Worm (Caenorhabditis elegans) whole organism, mixed stage, embryonic: ENCODE results near the gene acp-7.

Experiments
- bed-3 ChIP-seq: fragments of 200-800 bp; sonication (Bioruptor generic); optimal IDR thresholded peaks from 3 replicates; lab custom pipeline; 2018; ENCODE audit warnings: mild to moderate bottlenecking, missing genetic modification characterization, moderate library complexity, missing compliant biosample characterization
- lsy-2 ChIP-seq: fragments of 150-350 bp; optimal IDR thresholded peaks from 2 replicates; lab custom pipeline; 2014; ENCODE audit warnings: missing biosample characterization, missing genetic modification characterization
- mls-2 ChIP-seq: sonication (generic microtip); optimal IDR thresholded peaks from 2 replicates; lab custom pipeline; 2016; ENCODE audit warnings: mild to moderate bottlenecking, missing genetic modification characterization, moderate library complexity, missing compliant biosample characterization
- nhr-237 ChIP-seq: fragments of 150-350 bp; optimal IDR thresholded peaks from 2 replicates; lab custom pipeline; 2014; ENCODE audit warnings: missing biosample characterization, missing genetic modification characterization
- pha-4 ChIP-seq: fragments of 150-350 bp; optimal IDR thresholded peaks from 2 replicates; lab custom pipeline; 2018; ENCODE audit warnings: missing biosample characterization, missing genetic modification reagents, missing genetic modification characterization
- snpc-4 ChIP-seq: fragments of 150-350 bp; optimal IDR thresholded peaks from 2 replicates; lab custom pipeline; 2014; ENCODE audit warnings: missing biosample characterization, missing genetic modification characterization
- sptf-1 ChIP-seq: sonication (generic microtip); optimal IDR thresholded peaks from 2 replicates; lab custom pipeline; 2017; ENCODE audit warnings: mild to moderate bottlenecking, missing genetic modification characterization, moderate library complexity, missing compliant biosample characterization
- unc-62 ChIP-seq: fragments of 150-350 bp; optimal IDR thresholded peaks from 2 replicates; lab custom pipeline; 2014; ENCODE audit warnings: missing biosample characterization, missing genetic modification reagents, missing genetic modification characterization
- ztf-11 ChIP-seq: fragments of 150-350 bp; optimal IDR thresholded peaks from 2 replicates; lab custom pipeline; 2014; ENCODE audit warnings: missing biosample characterization, missing genetic modification characterization

DNA sequence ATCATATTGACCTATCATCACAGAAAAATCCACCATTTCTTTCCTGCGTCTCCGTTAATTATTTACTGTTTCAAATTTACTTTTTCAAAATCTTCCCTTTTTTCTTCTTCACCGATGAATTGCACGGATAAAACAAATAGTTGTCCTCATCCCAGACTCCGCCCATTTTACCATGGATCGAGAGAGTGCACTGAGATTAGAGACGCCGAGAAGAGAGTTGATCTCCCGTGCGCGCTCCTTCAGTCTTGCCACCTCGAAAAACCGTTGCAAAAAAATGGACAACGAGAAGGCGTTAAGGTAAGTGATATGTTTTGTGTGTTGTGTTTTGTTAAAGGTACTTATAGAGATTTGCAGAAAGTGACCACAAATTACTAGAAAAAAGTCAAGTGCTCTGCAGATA, 6.6 kb upstream of the acp-7 start, which contains the start of gene dlc-5:
- no peak for TF ChIP-seq lsy-2 (tag; lab: Kevin White, UChicago)
- no peak for TF ChIP-seq pha-4 (tag; lab: Kevin White, UChicago)
- no peak for TF ChIP-seq mls-2 (tag; lab: Kevin White, UChicago)
- TF ChIP-seq sptf-1 (tag; lab: Kevin White, UChicago): no peak
- no peak for TF ChIP-seq unc-62 (GFP tag; lab: Kevin White, UChicago)
- no peak for TF ChIP-seq bed-3 (GFP tag; lab: Kevin White, UChicago)
- no peak for TF ChIP-seq nhr-237
- TF ChIP-seq snpc-4 (tag; lab: Kevin White, UChicago): no peak
- TF ChIP-seq ztf-11 (tag; lab: Kevin White, UChicago): no peak
